Worm (Caenorhabditis elegans) whole organism, early embryonic: ENCODE results near the gene rpa-1.

Source experiments
- F13C5.2 ChIP-seq: sonication (generic microtip); optimal IDR thresholded peaks from 2 replicates; lab custom pipeline; 2017; ENCODE audit warnings: mild to moderate bottlenecking, missing genetic modification characterization, inconsistent platforms, missing compliant biosample characterization
- aly-1 ChIP-seq: sonication (generic microtip); optimal IDR thresholded peaks from 2 replicates; lab custom pipeline; 2016; ENCODE audit warnings: missing genetic modification characterization, missing compliant biosample characterization
- ama-1 ChIP-seq: fragments of 150-350 bp; optimal IDR thresholded peaks from 2 replicates; lab custom pipeline; 2014
- ets-7 ChIP-seq: sonication (generic microtip); optimal IDR thresholded peaks from 2 replicates; lab custom pipeline; 2016; ENCODE audit warnings: missing genotype, missing genetic modification characterization, missing compliant biosample characterization
- hmg-4 ChIP-seq: fragments of 200-800 bp; sonication (Bioruptor generic); optimal IDR thresholded peaks from 2 replicates; lab custom pipeline; 2018; ENCODE audit warnings: mild to moderate bottlenecking, missing genetic modification characterization, missing compliant biosample characterization
- hnd-1 ChIP-seq: sonication (generic microtip); optimal IDR thresholded peaks from 2 replicates; lab custom pipeline; 2016; ENCODE audit warnings: missing genetic modification characterization, missing compliant biosample characterization
- pes-1 ChIP-seq: fragments of 200-800 bp; sonication (Bioruptor generic); IDR thresholded peaks from 2 replicates; pipeline ENCODE4 v1.3.6; 2022; ENCODE audit warnings: missing genetic modification reagents, missing genetic modification characterization, missing compliant biosample characterization
- scrt-1 ChIP-seq: fragments of 200-800 bp; sonication (Bioruptor generic); IDR thresholded peaks from 2 replicates; pipeline ENCODE4 v1.3.6; 2022; ENCODE audit warnings: missing genetic modification characterization, missing compliant biosample characterization
- tbx-37 ChIP-seq: fragments of 200-800 bp; sonication (Bioruptor generic); conservative IDR thresholded peaks from 2 replicates; pipeline ENCODE4 v1.3.6; 2022; ENCODE audit warnings: missing genetic modification reagents, missing genetic modification characterization, missing compliant biosample characterization

- TF ChIP-seq aly-1: no peak
- TF ChIP-seq pes-1 (GFP tag; lab: Robert Waterston, UW): no peak
- no peak for TF ChIP-seq ama-1
- TF ChIP-seq hnd-1: no peak
- no peak for TF ChIP-seq scrt-1 (GFP tag; lab: Robert Waterston, UW)
- no peak for TF ChIP-seq ets-7
- no peak for TF ChIP-seq F13C5.2
- TF ChIP-seq tbx-37 (GFP tag; lab: Robert Waterston, UW): no peak
- TF ChIP-seq hmg-4 (GFP tag; lab: Kevin White, UChicago): no peak
Observed at ce11 chrII:7681898-7682297, 17.5 kb downstream of the rpa-1 start, which contains the start of gene lin-26.
